Worm (Caenorhabditis elegans) whole organism, L1 larva: ENCODE results near the gene nhr-210.

ENCODE experiments used
- C16A3.4 ChIP-seq: fragments of 150-350 bp; optimal IDR thresholded peaks from 2 replicates; lab custom pipeline; 2014; ENCODE audit warnings: missing biosample characterization, missing genetic modification characterization
- C34B4.2 ChIP-seq: sonication (generic microtip); optimal IDR thresholded peaks from 2 replicates; lab custom pipeline; 2017; ENCODE audit warnings: mild to moderate bottlenecking, missing genetic modification characterization, missing compliant biosample characterization
- Y116A8C.19 ChIP-seq: sonication (generic microtip); optimal IDR thresholded peaks from 2 replicates; lab custom pipeline; 2016; ENCODE audit warnings: missing compliant biosample characterization, missing genetic modification characterization, borderline replicate concordance
- blmp-1 ChIP-seq: fragments of 150-350 bp; optimal IDR thresholded peaks from 2 replicates; lab custom pipeline; 2014; ENCODE audit warnings: missing biosample characterization, missing genetic modification characterization
- ceh-82 ChIP-seq, 3 experiments: fragments of 150-350 bp in 1 of 3; sonication (generic microtip) in 2 of 3; optimal IDR thresholded peaks; 2 replicates each; lab custom pipeline; 2014 to 2017; ENCODE audit warnings: missing biosample characterization in 3 of 3, missing genetic modification characterization in 3 of 3
- dpl-1 ChIP-seq, 3 experiments: fragments of 150-350 bp in 2 of 3; sonication (generic microtip) in 1 of 3; optimal IDR thresholded peaks; 2 replicates each; lab custom pipeline; 2014 to 2017; ENCODE audit warnings: missing biosample characterization in 3 of 3, missing genetic modification characterization in 3 of 3, missing genetic modification reagents in 3 of 3
- efl-1 ChIP-seq, 4 experiments: fragments of 150-350 bp; optimal IDR thresholded peaks in 3 of 4; peaks in 1 of 4; 1 replicate in 1 of 4; 2 replicates in 3 of 4; lab custom pipeline; 2014; ENCODE audit warnings: missing biosample characterization in 2 of 4, missing genetic modification characterization in 2 of 4, missing genetic modification reagents in 2 of 4
- elt-2 ChIP-seq: sonication (generic microtip); optimal IDR thresholded peaks from 2 replicates; lab custom pipeline; 2016; ENCODE audit warnings: missing genetic modification characterization, mild to moderate bottlenecking, inconsistent platforms, missing compliant biosample characterization, missing genetic modification reagents
- ets-5 ChIP-seq: fragments of 200-800 bp; sonication (Bioruptor generic); IDR thresholded peaks from 2 replicates; pipeline ENCODE4 v1.3.6; 2022; ENCODE audit warnings: missing genetic modification characterization, missing compliant biosample characterization
- grh-1 ChIP-seq: fragments of 200-800 bp; sonication (Bioruptor generic); IDR thresholded peaks from 2 replicates; pipeline ENCODE4 v1.3.6; 2022; ENCODE audit warnings: missing genetic modification reagents, missing genetic modification characterization, missing compliant biosample characterization
- hlh-17 ChIP-seq: fragments of 200-800 bp; sonication (Bioruptor generic); optimal IDR thresholded peaks from 2 replicates; lab custom pipeline; 2018; ENCODE audit warnings: missing genetic modification characterization, mild to moderate bottlenecking, missing compliant biosample characterization, moderate library complexity, borderline replicate concordance
- hlh-4 ChIP-seq: sonication (generic microtip); optimal IDR thresholded peaks from 2 replicates; lab custom pipeline; 2016; ENCODE audit warnings: mild to moderate bottlenecking, missing genetic modification characterization, missing compliant biosample characterization
- hpl-2 ChIP-seq: fragments of 150-350 bp; optimal IDR thresholded peaks from 2 replicates; lab custom pipeline; 2014; ENCODE audit warnings: missing biosample characterization, missing genetic modification reagents, missing genetic modification characterization
- irx-1 ChIP-seq: sonication (generic microtip); optimal IDR thresholded peaks from 2 replicates; lab custom pipeline; 2016; ENCODE audit warnings: missing genetic modification characterization, missing compliant biosample characterization
- isw-1 ChIP-seq: fragments of 200-800 bp; sonication (Bioruptor generic); IDR thresholded peaks from 2 replicates; pipeline ENCODE4 v1.3.6; 2022; ENCODE audit warnings: missing genetic modification characterization, missing compliant biosample characterization
- jun-1 ChIP-seq: fragments of 150-350 bp; optimal IDR thresholded peaks from 2 replicates; lab custom pipeline; 2014; ENCODE audit warnings: missing biosample characterization, missing genetic modification reagents, missing genetic modification characterization
- lin-14 ChIP-seq: fragments of 200-800 bp; sonication (Bioruptor generic); optimal IDR thresholded peaks from 2 replicates; lab custom pipeline; 2018; ENCODE audit warnings: mild to moderate bottlenecking, missing genetic modification characterization, moderate library complexity, missing compliant biosample characterization
- lin-15B ChIP-seq: fragments of 150-350 bp; sonication (generic microtip); optimal IDR thresholded peaks from 3 replicates; lab custom pipeline; 2014; ENCODE audit warnings: missing biosample characterization, missing genetic modification characterization
- lin-35 ChIP-seq, 2 experiments: fragments of 150-350 bp; optimal IDR thresholded peaks; 2 replicates each; lab custom pipeline; 2014; ENCODE audit warnings: missing biosample characterization in 2 of 2, missing genetic modification characterization in 2 of 2, missing genetic modification reagents in 2 of 2
- lsy-2 ChIP-seq, 2 experiments: fragments of 150-350 bp; optimal IDR thresholded peaks; 2 replicates each; lab custom pipeline; 2014; ENCODE audit warnings: missing biosample characterization in 2 of 2, missing genetic modification characterization in 2 of 2
- nhr-90 ChIP-seq: sonication (generic microtip); optimal IDR thresholded peaks from 2 replicates; lab custom pipeline; 2016; ENCODE audit warnings: mild to moderate bottlenecking, missing genetic modification characterization, missing compliant biosample characterization; ENCODE audit not compliant: poor library complexity
- rnt-1 ChIP-seq: sonication (generic microtip); optimal IDR thresholded peaks from 2 replicates; lab custom pipeline; 2016; ENCODE audit warnings: mild to moderate bottlenecking, missing genetic modification characterization, moderate library complexity, missing compliant biosample characterization
- snpc-4 ChIP-seq: fragments of 150-350 bp; optimal IDR thresholded peaks from 2 replicates; lab custom pipeline; 2014; ENCODE audit warnings: missing biosample characterization, missing genetic modification characterization
- sox-4 ChIP-seq: sonication (generic microtip); optimal IDR thresholded peaks from 2 replicates; lab custom pipeline; 2016; ENCODE audit warnings: missing genetic modification characterization, missing compliant biosample characterization
- swsn-7 ChIP-seq: sonication (generic microtip); optimal IDR thresholded peaks from 2 replicates; lab custom pipeline; 2016; ENCODE audit warnings: missing genetic modification characterization, missing compliant biosample characterization
- tbx-2 ChIP-seq: sonication (generic microtip); optimal IDR thresholded peaks from 2 replicates; lab custom pipeline; 2016; ENCODE audit warnings: missing genetic modification characterization, missing compliant biosample characterization
- unc-130 ChIP-seq: fragments of 150-350 bp; optimal IDR thresholded peaks from 2 replicates; lab custom pipeline; 2017; ENCODE audit warnings: missing biosample characterization, missing genetic modification characterization, inconsistent platforms
- unc-30 ChIP-seq: sonication (generic microtip); optimal IDR thresholded peaks from 2 replicates; lab custom pipeline; 2017; ENCODE audit warnings: missing biosample characterization, missing genetic modification characterization
- unc-86 ChIP-seq: sonication (generic microtip); optimal IDR thresholded peaks from 2 replicates; lab custom pipeline; 2016; ENCODE audit warnings: missing genetic modification characterization, missing compliant biosample characterization
- vab-15 ChIP-seq: sonication (generic microtip); optimal IDR thresholded peaks from 2 replicates; lab custom pipeline; 2017; ENCODE audit warnings: missing genotype, mild to moderate bottlenecking, missing genetic modification characterization, missing compliant biosample characterization
- xbp-1 ChIP-seq: sonication (generic microtip); optimal IDR thresholded peaks from 2 replicates; lab custom pipeline; 2016; ENCODE audit warnings: missing genetic modification characterization, missing compliant biosample characterization
- zag-1 ChIP-seq: fragments of 150-350 bp; optimal IDR thresholded peaks from 2 replicates; lab custom pipeline; 2014; ENCODE audit warnings: missing biosample characterization, missing genetic modification characterization
- zip-4 ChIP-seq: fragments of 200-800 bp; sonication (Bioruptor generic); optimal IDR thresholded peaks from 2 replicates; lab custom pipeline; 2018; ENCODE audit warnings: mild to moderate bottlenecking, missing genetic modification characterization, moderate library complexity, missing compliant biosample characterization
- ztf-4 ChIP-seq: fragments of 150-350 bp; optimal IDR thresholded peaks from 2 replicates; lab custom pipeline; 2014; ENCODE audit warnings: missing biosample characterization, missing genetic modification characterization

The nhr-210 gene

ce11 chrV:556055-556454, 36.7 kb upstream of the nhr-210 start, which contains the start of gene srx-8:
TSS of gene srx-8 (minus strand) at chrV:556155.
- no peak for TF ChIP-seq efl-1 (optimal IDR thresholded peaks at IDR 0.05; lab: Kevin White, UChicago)
- peak in 1 of 2 experiments; percentile 56 for TF ChIP-seq efl-1 (GFP tag; optimal IDR thresholded peaks at IDR 0.05 in 1 of 2; lab: Kevin White, UChicago)
- TF ChIP-seq elt-2 (tag; lab: Kevin White, UChicago) = no peak
- TF ChIP-seq, all 84 proteins: peak for 1

ce11 chrV:553067-553466, 33.7 kb upstream of the nhr-210 start, which contains the start of gene C14C6.8:
TSS of gene C14C6.8 (minus strand) at chrV:553167.
- TF ChIP-seq unc-130 (tag; lab: Kevin White, UChicago) (no peak), lin-14 (GFP tag; lab: Kevin White, UChicago) (no peak), snpc-4 (tag; lab: Kevin White, UChicago) (no peak), hlh-17 (GFP tag; lab: Kevin White, UChicago) (no peak), nhr-90 (no peak), Y116A8C.19 (tag; lab: Kevin White, UChicago) (no peak), unc-30 (tag; lab: Kevin White, UChicago) (no peak), tbx-2 (tag; lab: Kevin White, UChicago) (no peak), vab-15 (tag; lab: Kevin White, UChicago) (no peak), ets-5 (GFP tag; lab: Robert Waterston, UW) (no peak), irx-1 (tag; lab: Kevin White, UChicago) (no peak), ceh-82 (tag; optimal IDR thresholded peaks at IDR 0.05; lab: Kevin White, UChicago) (no peak), hlh-4 (tag; lab: Kevin White, UChicago) (no peak), xbp-1 (tag; lab: Kevin White, UChicago) (no peak), lsy-2 (tag; optimal IDR thresholded peaks at IDR 0.05; lab: Kevin White, UChicago) (no peak), sox-4 (tag; lab: Kevin White, UChicago) (no peak)

- TF ChIP-seq C16A3.4 (tag; lab: Kevin White, UChicago) (no peak), lin-15B (tag; lab: Kevin White, UChicago) (no peak), nhr-90 (no peak), dpl-1 (GFP tag; optimal IDR thresholded peaks at IDR 0.05; lab: Kevin White, UChicago) (no peak), lin-35 (GFP tag; optimal IDR thresholded peaks at IDR 0.05; lab: Kevin White, UChicago) (no peak), isw-1 (GFP tag; lab: Robert Waterston, UW) (no peak)
- TF ChIP-seq, all 84 proteins: peak for 0
Measured at ce11 chrV:552406-552805, 33.1 kb upstream of the nhr-210 start.

ce11 chrV:547980-548379, 28.6 kb upstream of the nhr-210 start, which contains the start of gene C14C6.6:
TSS of gene C14C6.6 (minus strand) at chrV:548080.
- no peak for TF ChIP-seq zip-4 (GFP tag; lab: Kevin White, UChicago)
- no peak for TF ChIP-seq sox-4 (tag; lab: Kevin White, UChicago)
- TF ChIP-seq tbx-2 (tag; lab: Kevin White, UChicago) = no peak
- TF ChIP-seq grh-1 (GFP tag; lab: Robert Waterston, UW) = no peak
- no peak for TF ChIP-seq hpl-2
- TF ChIP-seq jun-1 (tag; lab: Kevin White, UChicago) = no peak
- no peak for TF ChIP-seq rnt-1
- no peak for TF ChIP-seq C34B4.2
- no peak for TF ChIP-seq Y116A8C.19 (tag; lab: Kevin White, UChicago)
- no peak for TF ChIP-seq zag-1
- no peak for TF ChIP-seq lsy-2 (tag; optimal IDR thresholded peaks at IDR 0.05; lab: Kevin White, UChicago)
- TF ChIP-seq unc-86 (tag; lab: Kevin White, UChicago) = no peak
- no peak for TF ChIP-seq irx-1 (tag; lab: Kevin White, UChicago)
- TF ChIP-seq blmp-1 (tag; lab: Kevin White, UChicago) = no peak
- TF ChIP-seq ets-5 (GFP tag; lab: Robert Waterston, UW) = no peak
- no peak for TF ChIP-seq swsn-7 (tag; lab: Kevin White, UChicago)
- no peak for TF ChIP-seq lin-14 (GFP tag; lab: Kevin White, UChicago)
- TF ChIP-seq ztf-4 = no peak
- TF ChIP-seq, all 84 proteins: peak for 0
